Worm (Caenorhabditis elegans) whole organism, L3 larva: ENCODE measurements around the gene AH6.17.

ENCODE experiments used
- aly-2 ChIP-seq: fragments of 150-350 bp; optimal IDR thresholded peaks from 2 replicates; lab custom pipeline; 2014; ENCODE audit warnings: missing biosample characterization, missing genetic modification characterization
- jun-1 ChIP-seq: fragments of 150-350 bp; optimal IDR thresholded peaks from 2 replicates; lab custom pipeline; 2014; ENCODE audit warnings: missing biosample characterization, missing genetic modification reagents, missing genetic modification characterization
- nhr-43 ChIP-seq: sonication (generic microtip); optimal IDR thresholded peaks from 2 replicates; lab custom pipeline; 2016; ENCODE audit warnings: mild to moderate bottlenecking, missing genetic modification characterization, missing compliant biosample characterization; ENCODE audit not compliant: poor library complexity, severe bottlenecking
- tbx-2 ChIP-seq: sonication (generic microtip); optimal IDR thresholded peaks from 2 replicates; lab custom pipeline; 2016; ENCODE audit warnings: mild to moderate bottlenecking, missing genetic modification characterization, missing compliant biosample characterization
- ztf-11 ChIP-seq: fragments of 150-350 bp; optimal IDR thresholded peaks from 2 replicates; lab custom pipeline; 2014; ENCODE audit warnings: missing biosample characterization, missing genetic modification characterization

- TF ChIP-seq aly-2, result no peak
- TF ChIP-seq nhr-43 (tag; lab: Kevin White, UChicago), result no peak
- no peak for TF ChIP-seq tbx-2 (tag; lab: Kevin White, UChicago)
- no peak for TF ChIP-seq ztf-11 (tag; lab: Kevin White, UChicago)
- TF ChIP-seq jun-1 (tag; lab: Kevin White, UChicago), result no peak
Measured at ce11 chrII:9553179-9553578, 30.2 kb downstream of the AH6.17 start, which contains the start of gene F35H8.1.
